Worm (Caenorhabditis elegans) whole organism, L3 larva: ENCODE data around the gene F56D6.13.

Experiments used
- R02D3.7 ChIP-seq: fragments of 150-350 bp; optimal IDR thresholded peaks from 2 replicates; lab custom pipeline; 2014; ENCODE audit warnings: missing biosample characterization, missing genetic modification characterization
- ZK546.5 ChIP-seq: sonication (generic microtip); optimal IDR thresholded peaks from 2 replicates; lab custom pipeline; 2017; ENCODE audit warnings: missing biosample characterization, missing genetic modification characterization
- aly-2 ChIP-seq: fragments of 150-350 bp; optimal IDR thresholded peaks from 2 replicates; lab custom pipeline; 2014; ENCODE audit warnings: missing biosample characterization, missing genetic modification characterization
- ama-1 ChIP-seq: fragments of 150-350 bp; optimal IDR thresholded peaks from 2 replicates; lab custom pipeline; 2018
- ceh-16 ChIP-seq: sonication (generic microtip); optimal IDR thresholded peaks from 2 replicates; lab custom pipeline; 2017; ENCODE audit warnings: missing biosample characterization, missing genetic modification characterization
- ceh-28 ChIP-seq: fragments of 150-350 bp; optimal IDR thresholded peaks from 2 replicates; lab custom pipeline; 2014; ENCODE audit warnings: missing biosample characterization, missing genetic modification reagents, missing genetic modification characterization
- ceh-82 ChIP-seq: fragments of 150-350 bp; optimal IDR thresholded peaks from 2 replicates; lab custom pipeline; 2014; ENCODE audit warnings: missing biosample characterization, missing genetic modification characterization
- ceh-9 ChIP-seq: sonication (generic microtip); optimal IDR thresholded peaks from 2 replicates; lab custom pipeline; 2018; ENCODE audit warnings: missing biosample characterization, missing genetic modification characterization
- daf-12 ChIP-seq: fragments of 150-350 bp; optimal IDR thresholded peaks from 2 replicates; lab custom pipeline; 2014; ENCODE audit warnings: missing biosample characterization, missing genetic modification reagents, missing genetic modification characterization
- egl-27 ChIP-seq: sonication (generic microtip); optimal IDR thresholded peaks from 4 replicates; lab custom pipeline; 2017; ENCODE audit warnings: missing biosample characterization, missing genetic modification reagents, missing genetic modification characterization
- egl-5 ChIP-seq: fragments of 150-350 bp; optimal IDR thresholded peaks from 2 replicates; lab custom pipeline; 2017; ENCODE audit warnings: missing biosample characterization, missing genetic modification reagents, missing genetic modification characterization, inconsistent platforms
- elt-1 ChIP-seq: fragments of 150-350 bp; optimal IDR thresholded peaks from 2 replicates; lab custom pipeline; 2014; ENCODE audit warnings: missing biosample characterization, missing genetic modification characterization
- elt-2 ChIP-seq: sonication (generic microtip); optimal IDR thresholded peaks from 2 replicates; lab custom pipeline; 2016; ENCODE audit warnings: missing genetic modification reagents, mild to moderate bottlenecking, missing genetic modification characterization, missing compliant biosample characterization
- elt-3 ChIP-seq, 3 experiments: fragments of 150-350 bp in 1 of 3; sonication (generic microtip) in 2 of 3; optimal IDR thresholded peaks; 2 replicates in 2 of 3; 4 replicates in 1 of 3; lab custom pipeline; 2014 to 2017; ENCODE audit warnings: missing biosample characterization in 3 of 3, missing genetic modification characterization in 3 of 3
- eor-1 ChIP-seq, 2 experiments: fragments of 150-350 bp; optimal IDR thresholded peaks; 2 replicates each; lab custom pipeline; 2014 to 2018; ENCODE audit warnings: missing biosample characterization in 2 of 2, missing genetic modification characterization in 2 of 2
- fkh-10 ChIP-seq: sonication (generic microtip); optimal IDR thresholded peaks from 2 replicates; lab custom pipeline; 2017; ENCODE audit warnings: missing biosample characterization, missing genetic modification reagents, missing genetic modification characterization
- fkh-2 ChIP-seq: fragments of 150-350 bp; optimal IDR thresholded peaks from 2 replicates; lab custom pipeline; 2014; ENCODE audit warnings: missing biosample characterization, missing genetic modification reagents, missing genetic modification characterization
- fos-1 ChIP-seq: fragments of 150-350 bp; optimal IDR thresholded peaks from 2 replicates; lab custom pipeline; 2014; ENCODE audit warnings: missing biosample characterization, missing genetic modification characterization
- hmg-11 ChIP-seq: sonication (generic microtip); optimal IDR thresholded peaks from 2 replicates; lab custom pipeline; 2016; ENCODE audit warnings: missing genetic modification characterization, missing compliant biosample characterization
- jun-1 ChIP-seq: fragments of 150-350 bp; optimal IDR thresholded peaks from 2 replicates; lab custom pipeline; 2014; ENCODE audit warnings: missing biosample characterization, missing genetic modification reagents, missing genetic modification characterization
- lin-15B ChIP-seq: fragments of 150-350 bp; optimal IDR thresholded peaks from 2 replicates; lab custom pipeline; 2014; ENCODE audit warnings: missing biosample characterization, missing genetic modification characterization
- lin-39 ChIP-seq: fragments of 150-350 bp; optimal IDR thresholded peaks from 2 replicates; lab custom pipeline; 2018; ENCODE audit warnings: missing biosample characterization, missing genetic modification reagents, missing genetic modification characterization
- lsy-12 ChIP-seq: sonication (generic microtip); optimal IDR thresholded peaks from 2 replicates; lab custom pipeline; 2016; ENCODE audit warnings: mild to moderate bottlenecking, missing genetic modification characterization, missing compliant biosample characterization
- mdl-1 ChIP-seq: fragments of 150-350 bp; optimal IDR thresholded peaks from 2 replicates; lab custom pipeline; 2014; ENCODE audit warnings: missing biosample characterization, missing genetic modification characterization
- mml-1 ChIP-seq: fragments of 150-350 bp; sonication (generic microtip); optimal IDR thresholded peaks from 3 replicates; lab custom pipeline; 2014; ENCODE audit warnings: missing biosample characterization, missing genetic modification characterization
- nfya-1 ChIP-seq: sonication (generic microtip); optimal IDR thresholded peaks from 2 replicates; lab custom pipeline; 2017; ENCODE audit warnings: missing genetic modification characterization, mild to moderate bottlenecking, missing compliant biosample characterization, antibody characterized with exemption, moderate library complexity; ENCODE audit not compliant: insufficient read depth
- nhr-11 ChIP-seq: fragments of 150-350 bp; optimal IDR thresholded peaks from 2 replicates; lab custom pipeline; 2014; ENCODE audit warnings: missing biosample characterization, missing genetic modification characterization
- nhr-23 ChIP-seq: fragments of 150-350 bp; optimal IDR thresholded peaks from 2 replicates; lab custom pipeline; 2014; ENCODE audit warnings: missing biosample characterization, missing genetic modification reagents, missing genetic modification characterization
- nhr-237 ChIP-seq: fragments of 150-350 bp; optimal IDR thresholded peaks from 2 replicates; lab custom pipeline; 2014; ENCODE audit warnings: missing biosample characterization, missing genetic modification characterization
- nhr-25 ChIP-seq: sonication (generic microtip); optimal IDR thresholded peaks from 2 replicates; lab custom pipeline; 2017; ENCODE audit warnings: missing biosample characterization, missing genetic modification characterization
- nhr-28 ChIP-seq: fragments of 150-350 bp; optimal IDR thresholded peaks from 2 replicates; lab custom pipeline; 2014; ENCODE audit warnings: missing biosample characterization, missing genetic modification characterization
- nhr-43 ChIP-seq: sonication (generic microtip); optimal IDR thresholded peaks from 2 replicates; lab custom pipeline; 2016; ENCODE audit warnings: mild to moderate bottlenecking, missing genetic modification characterization, missing compliant biosample characterization; ENCODE audit not compliant: poor library complexity, severe bottlenecking
- nhr-67 ChIP-seq: fragments of 150-350 bp; optimal IDR thresholded peaks from 2 replicates; lab custom pipeline; 2014; ENCODE audit warnings: missing biosample characterization, missing genetic modification characterization
- nhr-76 ChIP-seq: fragments of 150-350 bp; sonication (generic microtip); optimal IDR thresholded peaks from 5 replicates; lab custom pipeline; 2014; ENCODE audit warnings: missing biosample characterization, missing genetic modification characterization
- pha-4 ChIP-seq: fragments of 150-350 bp; optimal IDR thresholded peaks from 2 replicates; lab custom pipeline; 2014; ENCODE audit warnings: missing biosample characterization, missing genetic modification reagents, missing genetic modification characterization
- pqm-1 ChIP-seq: fragments of 150-350 bp; optimal IDR thresholded peaks from 2 replicates; lab custom pipeline; 2017; ENCODE audit warnings: missing biosample characterization, missing genetic modification characterization, inconsistent platforms
- sea-2 ChIP-seq: fragments of 150-350 bp; sonication (generic microtip); optimal IDR thresholded peaks from 4 replicates; lab custom pipeline; 2014; ENCODE audit warnings: missing biosample characterization, missing genetic modification reagents, missing genetic modification characterization
- skn-1 ChIP-seq: fragments of 150-350 bp; optimal IDR thresholded peaks from 2 replicates; lab custom pipeline; 2014; ENCODE audit warnings: missing biosample characterization, missing genetic modification characterization
- snpc-4 ChIP-seq: fragments of 150-350 bp; optimal IDR thresholded peaks from 2 replicates; lab custom pipeline; 2014; ENCODE audit warnings: missing biosample characterization, missing genetic modification characterization
- unc-39 ChIP-seq: sonication (generic microtip); optimal IDR thresholded peaks from 4 replicates; lab custom pipeline; 2017; ENCODE audit warnings: missing biosample characterization, missing genetic modification characterization
- unc-62 ChIP-seq: fragments of 150-350 bp; sonication (generic microtip); optimal IDR thresholded peaks from 4 replicates; lab custom pipeline; 2014; ENCODE audit warnings: missing biosample characterization, missing genetic modification reagents, missing genetic modification characterization
- zag-1 ChIP-seq: fragments of 150-350 bp; optimal IDR thresholded peaks from 2 replicates; lab custom pipeline; 2014; ENCODE audit warnings: missing biosample characterization, missing genetic modification characterization
- ztf-11 ChIP-seq: fragments of 150-350 bp; optimal IDR thresholded peaks from 2 replicates; lab custom pipeline; 2014; ENCODE audit warnings: missing biosample characterization, missing genetic modification characterization
- ztf-4 ChIP-seq: fragments of 150-350 bp; optimal IDR thresholded peaks from 2 replicates; lab custom pipeline; 2014; ENCODE audit warnings: missing biosample characterization, missing genetic modification characterization

F56D6.13 gene

DNA sequence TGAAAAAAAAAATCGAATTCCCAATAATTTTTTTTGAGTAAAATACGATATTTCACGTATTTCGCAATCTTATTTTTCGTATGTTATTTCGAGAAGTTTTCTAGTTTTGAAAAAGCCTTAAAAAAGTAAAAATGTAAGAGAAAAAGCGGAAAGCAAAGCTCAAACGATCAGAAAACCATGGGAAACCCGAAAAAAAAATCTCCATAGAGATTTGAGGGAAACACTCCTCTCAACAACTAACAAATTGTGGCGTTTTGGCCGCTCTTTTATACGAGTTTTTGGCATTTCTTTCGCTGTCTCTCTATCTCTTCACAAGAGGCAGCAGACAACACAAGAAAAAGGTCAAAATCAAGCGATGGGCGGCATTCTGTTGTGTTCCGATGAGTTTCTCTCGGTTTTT lies 34.8 kb upstream of the F56D6.13 start (continued):
- TF ChIP-seq fkh-10 (no peak), nhr-11 (tag; lab: Kevin White, UChicago) (no peak), fos-1 (tag; lab: Kevin White, UChicago) (peak; percentile 23), elt-2 (tag; lab: Kevin White, UChicago) (peak; percentile 55), ceh-16 (no peak), daf-12 (tag; lab: Kevin White, UChicago) (no peak), unc-39 (tag; lab: Kevin White, UChicago) (no peak), snpc-4 (no peak), pqm-1 (tag; lab: Kevin White, UChicago) (no peak), fkh-2 (tag; lab: Kevin White, UChicago) (no peak), egl-27 (no peak), lsy-12 (no peak)
- TF ChIP-seq, all 47 proteins: peak for 11

DNA sequence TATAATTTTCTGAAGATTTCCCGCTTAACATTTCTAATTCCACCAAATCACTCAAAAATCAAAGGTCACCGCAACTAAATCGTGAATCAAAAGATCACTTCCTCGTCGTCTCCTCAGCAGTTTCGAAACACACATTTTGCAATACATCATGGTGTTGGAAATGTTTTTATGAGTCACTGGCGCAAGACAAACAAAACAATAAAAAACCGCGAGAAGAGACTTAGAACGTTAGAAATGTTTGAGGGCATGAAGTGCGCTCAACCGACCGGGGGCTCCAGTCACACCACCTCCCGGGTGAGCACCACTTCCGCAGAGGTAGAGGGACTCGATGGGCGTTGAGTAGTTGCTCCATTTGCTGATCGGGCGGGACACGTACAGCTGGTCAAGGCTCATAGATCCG lies 34.0 kb upstream of the F56D6.13 start:
- TF ChIP-seq pqm-1 (tag; lab: Kevin White, UChicago) (peak; percentile 31), fos-1 (tag; lab: Kevin White, UChicago) (peak; percentile 66), elt-1 (tag; lab: Kevin White, UChicago) (no peak), egl-5 (peak; percentile 100), jun-1 (tag; lab: Kevin White, UChicago) (peak; percentile 85), ceh-28 (no peak), daf-12 (tag; lab: Kevin White, UChicago) (no peak), mml-1 (no peak), lin-39 (tag; lab: Kevin White, UChicago) (peak; percentile 66), fkh-10 (no peak), ama-1 (lab: Kevin White, UChicago) (no peak), ceh-16 (no peak), sea-2 (GFP tag; lab: Kevin White, UChicago) (no peak), unc-39 (tag; lab: Kevin White, UChicago) (no peak), ceh-82 (tag; lab: Kevin White, UChicago) (no peak), elt-3 (tag; optimal IDR thresholded peaks at IDR 0.05; lab: Kevin White, UChicago) (no peak), snpc-4 (peak; percentile 22), mdl-1 (no peak), lin-15B (tag; lab: Kevin White, UChicago) (peak; percentile 30), hmg-11 (tag; lab: Kevin White, UChicago) (no peak), nhr-28 (tag; lab: Kevin White, UChicago) (no peak), nhr-67 (no peak), elt-2 (tag; lab: Kevin White, UChicago) (peak; percentile 19), skn-1 (tag; lab: Kevin White, UChicago) (no peak), nhr-25 (tag; lab: Kevin White, UChicago) (no peak), aly-2 (tag; lab: Kevin White, UChicago) (no peak), fkh-2 (tag; lab: Kevin White, UChicago) (no peak), nhr-11 (tag; lab: Kevin White, UChicago) (no peak), nhr-237 (tag; lab: Kevin White, UChicago) (no peak), lsy-12 (no peak), ZK546.5 (tag; lab: Kevin White, UChicago) (no peak), nhr-76 (tag; lab: Kevin White, UChicago) (no peak), ztf-4 (tag; lab: Kevin White, UChicago) (no peak), eor-1 (tag; optimal IDR thresholded peaks at IDR 0.05; lab: Kevin White, UChicago) (no peak), nhr-23 (tag; lab: Kevin White, UChicago) (peak; percentile 31), ztf-11 (no peak), ceh-9 (tag; lab: Kevin White, UChicago) (no peak), egl-27 (peak; percentile 63), nhr-43 (no peak), zag-1 (tag; lab: Kevin White, UChicago) (no peak), pha-4 (tag; lab: Kevin White, UChicago) (peak; percentile 80), nfya-1 (tag; lab: Kevin White, UChicago) (peak; percentile 12), unc-62 (no peak), R02D3.7 (no peak)
